Worm (Caenorhabditis elegans) whole organism, late embryonic: ENCODE data around the gene tdo-2.

Source experiments
- C08G9.2 ChIP-seq: sonication (generic microtip); optimal IDR thresholded peaks from 2 replicates; lab custom pipeline; 2016; ENCODE audit warnings: mild to moderate bottlenecking, missing genetic modification characterization, moderate library complexity, missing compliant biosample characterization
- K02D7.2 ChIP-seq: sonication (generic microtip); optimal IDR thresholded peaks from 2 replicates; lab custom pipeline; 2017; ENCODE audit warnings: mild to moderate bottlenecking, missing genetic modification characterization, missing compliant biosample characterization
- K09A11.1 ChIP-seq: sonication (generic microtip); optimal IDR thresholded peaks from 2 replicates; lab custom pipeline; 2017; ENCODE audit warnings: antibody characterized with exemption, mild to moderate bottlenecking, missing genetic modification characterization, missing compliant biosample characterization; ENCODE audit not compliant: insufficient read depth
- ama-1 ChIP-seq: fragments of 150-350 bp; optimal IDR thresholded peaks from 2 replicates; lab custom pipeline; 2014
- ceh-14 ChIP-seq: sonication (generic microtip); optimal IDR thresholded peaks from 2 replicates; lab custom pipeline; 2016; ENCODE audit warnings: missing genotype, missing genetic modification characterization, missing compliant biosample characterization
- ceh-19 ChIP-seq: fragments of 200-800 bp; sonication (Bioruptor generic); optimal IDR thresholded peaks from 2 replicates; lab custom pipeline; 2018; ENCODE audit warnings: mild to moderate bottlenecking, missing genetic modification characterization, missing compliant biosample characterization
- ceh-2 ChIP-seq: sonication (generic microtip); optimal IDR thresholded peaks from 2 replicates; lab custom pipeline; 2016; ENCODE audit warnings: missing genotype, missing genetic modification characterization, missing compliant biosample characterization
- ceh-24 ChIP-seq: sonication (generic microtip); optimal IDR thresholded peaks from 2 replicates; lab custom pipeline; 2016; ENCODE audit warnings: mild to moderate bottlenecking, missing genetic modification characterization, missing compliant biosample characterization
- ceh-31 ChIP-seq: sonication (generic microtip); optimal IDR thresholded peaks from 2 replicates; lab custom pipeline; 2016; ENCODE audit warnings: missing genetic modification characterization, missing compliant biosample characterization
- ceh-45 ChIP-seq: fragments of 200-800 bp; sonication (Bioruptor generic); IDR thresholded peaks from 2 replicates; pipeline ENCODE4 v1.3.6; 2022; ENCODE audit warnings: missing genetic modification reagents, missing genetic modification characterization, missing compliant biosample characterization
- ceh-48 ChIP-seq: sonication (generic microtip); optimal IDR thresholded peaks from 2 replicates; lab custom pipeline; 2016; ENCODE audit warnings: missing genetic modification characterization, inconsistent platforms, missing compliant biosample characterization
- ceh-6 ChIP-seq: fragments of 200-800 bp; sonication (Bioruptor generic); optimal IDR thresholded peaks from 2 replicates; lab custom pipeline; 2018; ENCODE audit warnings: mild to moderate bottlenecking, missing genetic modification characterization, missing compliant biosample characterization
- dmd-4 ChIP-seq: sonication (generic microtip); optimal IDR thresholded peaks from 2 replicates; lab custom pipeline; 2016; ENCODE audit warnings: borderline replicate concordance, missing genetic modification characterization, missing compliant biosample characterization
- elt-2 ChIP-seq: sonication (generic microtip); optimal IDR thresholded peaks from 2 replicates; lab custom pipeline; 2016; ENCODE audit warnings: missing genetic modification reagents, missing genetic modification characterization, missing compliant biosample characterization
- eyg-1 ChIP-seq: sonication (generic microtip); optimal IDR thresholded peaks from 2 replicates; lab custom pipeline; 2016; ENCODE audit warnings: missing genotype, missing genetic modification characterization, missing compliant biosample characterization
- fkh-10 ChIP-seq: fragments of 150-350 bp; optimal IDR thresholded peaks from 2 replicates; lab custom pipeline; 2014; ENCODE audit warnings: missing biosample characterization, missing genetic modification reagents, missing genetic modification characterization
- fkh-6 ChIP-seq: sonication (generic microtip); optimal IDR thresholded peaks from 2 replicates; lab custom pipeline; 2016; ENCODE audit warnings: missing genetic modification characterization, missing compliant biosample characterization
- hlh-13 ChIP-seq: fragments of 200-800 bp; sonication (Bioruptor generic); optimal IDR thresholded peaks from 2 replicates; lab custom pipeline; 2018; ENCODE audit warnings: mild to moderate bottlenecking, missing genetic modification characterization, missing compliant biosample characterization
- hlh-30 ChIP-seq: sonication (generic microtip); optimal IDR thresholded peaks from 2 replicates; lab custom pipeline; 2017; ENCODE audit warnings: antibody characterized with exemption, missing genetic modification characterization, missing compliant biosample characterization; ENCODE audit not compliant: insufficient read depth
- hlh-8 ChIP-seq: sonication (generic microtip); optimal IDR thresholded peaks from 2 replicates; lab custom pipeline; 2016; ENCODE audit warnings: missing genotype, missing genetic modification characterization, missing compliant biosample characterization
- mec-3 ChIP-seq: sonication (generic microtip); optimal IDR thresholded peaks from 2 replicates; lab custom pipeline; 2016; ENCODE audit warnings: borderline replicate concordance, missing genetic modification characterization, missing compliant biosample characterization
- nfya-1 ChIP-seq: sonication (generic microtip); optimal IDR thresholded peaks from 2 replicates; lab custom pipeline; 2017; ENCODE audit warnings: missing genetic modification characterization, mild to moderate bottlenecking, missing compliant biosample characterization, antibody characterized with exemption, moderate library complexity
- nhr-11 ChIP-seq: fragments of 150-350 bp; optimal IDR thresholded peaks from 2 replicates; lab custom pipeline; 2014; ENCODE audit warnings: missing biosample characterization, missing genetic modification characterization
- nhr-232 ChIP-seq: sonication (generic microtip); optimal IDR thresholded peaks from 2 replicates; lab custom pipeline; 2016; ENCODE audit warnings: missing genetic modification characterization, missing compliant biosample characterization
- odd-2 ChIP-seq: sonication (generic microtip); optimal IDR thresholded peaks from 2 replicates; lab custom pipeline; 2017; ENCODE audit warnings: antibody characterized with exemption, mild to moderate bottlenecking, missing genetic modification characterization, missing compliant biosample characterization
- pag-3 ChIP-seq: sonication (generic microtip); optimal IDR thresholded peaks from 2 replicates; lab custom pipeline; 2016; ENCODE audit warnings: missing compliant biosample characterization, missing genetic modification characterization, borderline replicate concordance
- pat-9 ChIP-seq: fragments of 200-800 bp; sonication (Bioruptor generic); optimal IDR thresholded peaks from 2 replicates; lab custom pipeline; 2018; ENCODE audit warnings: mild to moderate bottlenecking, missing genetic modification characterization, moderate library complexity, missing compliant biosample characterization
- pha-4 ChIP-seq: fragments of 150-350 bp; optimal IDR thresholded peaks from 2 replicates; lab custom pipeline; 2018; ENCODE audit warnings: missing biosample characterization, missing genetic modification reagents, missing genetic modification characterization
- pqm-1 ChIP-seq: sonication (generic microtip); optimal IDR thresholded peaks from 2 replicates; lab custom pipeline; 2016; ENCODE audit warnings: missing genetic modification characterization, missing compliant biosample characterization
- ref-2 ChIP-seq: sonication (generic microtip); optimal IDR thresholded peaks from 2 replicates; lab custom pipeline; 2016; ENCODE audit warnings: missing genetic modification characterization, missing compliant biosample characterization
- sox-2 ChIP-seq: fragments of 200-800 bp; sonication (Bioruptor generic); IDR thresholded peaks from 2 replicates; pipeline ENCODE4 v1.3.6; 2022; ENCODE audit warnings: missing genetic modification reagents, missing genetic modification characterization, missing compliant biosample characterization
- syd-9 ChIP-seq: sonication (generic microtip); optimal IDR thresholded peaks from 2 replicates; lab custom pipeline; 2016; ENCODE audit warnings: mild to moderate bottlenecking, missing genetic modification characterization, moderate library complexity, missing compliant biosample characterization
- tbx-2 ChIP-seq: sonication (generic microtip); optimal IDR thresholded peaks from 2 replicates; lab custom pipeline; 2016; ENCODE audit warnings: missing genetic modification characterization, missing compliant biosample characterization
- unc-3 ChIP-seq, 2 experiments: fragments of 200-800 bp in 1 of 2; sonication (Bioruptor generic) in 1 of 2; sonication (generic microtip) in 1 of 2; conservative IDR thresholded peaks in 1 of 2; optimal IDR thresholded peaks in 1 of 2; 2 replicates each; pipeline versions ENCODE4 v1.3.6 to Lab custom; 2016 to 2022; ENCODE audit warnings: missing compliant biosample characterization in 2 of 2, missing genetic modification characterization in 2 of 2, missing genetic modification reagents in 1 of 2
- unc-55 ChIP-seq: sonication (generic microtip); optimal IDR thresholded peaks from 2 replicates; lab custom pipeline; 2017; ENCODE audit warnings: missing biosample characterization, missing genetic modification reagents, missing genetic modification characterization

The tdo-2 gene

ce11 chrIII:5882823-5883222 is 36.9 kb downstream of the tdo-2 start, which contains the start of gene F01F1.14:
Gene F01F1.14, minus strand, starts transcription at chrIII:5882923.
- TF ChIP-seq sox-2 (no peak), fkh-6 (tag; lab: Kevin White, UChicago) (no peak), dmd-4 (tag; lab: Kevin White, UChicago) (no peak), pat-9 (no peak), ceh-2 (tag; lab: Kevin White, UChicago) (no peak), tbx-2 (tag; lab: Kevin White, UChicago) (no peak)

DNA sequence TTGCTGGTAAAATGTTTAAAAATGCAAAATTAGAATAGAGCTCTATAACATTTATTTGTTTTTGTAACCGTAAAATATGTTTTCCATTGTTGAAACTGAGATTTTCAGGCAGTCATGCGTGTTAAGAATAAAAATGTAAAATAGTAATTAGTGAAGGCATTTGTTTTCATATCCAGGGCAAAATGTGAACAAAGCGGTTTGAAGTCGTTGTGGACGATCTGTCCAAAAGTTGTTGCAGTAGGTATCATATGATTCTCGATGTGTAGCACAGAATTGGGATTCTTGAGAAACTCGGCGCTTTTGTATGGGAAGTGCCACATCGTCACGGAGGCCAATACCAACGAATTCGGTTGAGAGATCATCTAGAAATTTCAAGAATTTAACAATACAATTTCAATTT is 37.5 kb downstream of the tdo-2 start:
- TF ChIP-seq C08G9.2 (tag; lab: Kevin White, UChicago) (no peak), pag-3 (tag; lab: Kevin White, UChicago) (no peak), ama-1 (lab: Kevin White, UChicago) (peak; percentile 0)

DNA sequence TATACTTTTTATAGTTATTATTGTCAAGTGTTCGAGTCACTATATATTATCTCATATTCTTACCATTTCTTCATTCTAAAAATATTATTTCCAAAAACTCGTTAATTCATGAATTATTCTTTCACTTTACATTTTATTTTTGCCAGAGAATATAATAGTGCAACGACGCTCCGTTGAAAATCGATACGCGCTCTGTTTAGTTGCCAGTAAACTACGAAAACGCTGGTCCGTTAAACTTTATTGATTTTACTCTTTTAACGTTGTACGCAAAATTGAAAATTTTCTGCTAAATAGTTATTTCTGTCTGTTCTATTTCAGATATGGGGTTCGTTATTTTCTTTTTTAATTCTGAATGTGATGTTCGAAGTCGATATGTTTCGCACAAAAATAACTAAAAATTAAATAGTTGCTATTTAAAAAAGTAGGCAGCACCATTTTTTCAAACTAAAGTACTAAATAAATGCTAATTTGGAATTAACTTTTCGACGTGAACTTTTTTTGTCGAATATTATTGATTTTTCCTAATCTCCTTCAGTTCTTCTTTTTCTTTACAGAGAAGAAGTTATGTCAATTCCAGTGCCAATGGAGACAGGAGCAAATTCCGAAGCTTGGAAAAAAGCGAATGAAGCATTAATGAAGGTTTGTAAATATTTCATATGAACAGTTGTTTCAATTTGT is 40.3 kb downstream of the tdo-2 start, which contains the start of gene hpo-10:
Gene hpo-10 (plus strand): TSS at position 199 of the 678 bp plus-strand sequence.
- TF ChIP-seq nfya-1 (tag; lab: Kevin White, UChicago) (peak; percentile 18), unc-55 (GFP tag; lab: Kevin White, UChicago) (no peak), hlh-13 (GFP tag; lab: Kevin White, UChicago) (no peak), ceh-48 (tag; lab: Kevin White, UChicago) (peak; percentile 93), ceh-31 (tag; lab: Kevin White, UChicago) (peak; percentile 13), ceh-14 (tag; lab: Kevin White, UChicago) (no peak)

DNA sequence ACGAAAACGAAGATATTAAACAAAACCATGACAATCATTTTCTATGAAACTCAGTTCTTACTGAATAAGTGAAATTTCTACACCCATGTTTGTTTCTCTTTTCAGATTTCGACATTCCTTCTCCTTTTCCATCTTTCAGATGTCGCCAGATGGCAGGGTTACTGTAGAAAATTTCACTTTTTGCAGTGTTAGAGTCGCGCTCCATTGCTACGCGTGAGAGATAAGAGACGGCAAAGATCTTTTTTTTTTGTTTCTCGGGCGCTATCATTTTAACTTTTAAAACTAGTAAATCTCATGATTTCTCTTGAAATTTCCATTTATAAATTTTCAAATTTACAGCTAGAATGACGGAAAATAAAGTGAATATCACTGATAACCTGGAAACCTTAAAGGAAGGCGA is 41.5 kb downstream of the tdo-2 start, which contains the start of the genes mig-21 and F01F1.2:
Gene mig-21 (minus strand): TSS at position 166 of the 400 bp plus-strand sequence.
Gene F01F1.2 (plus strand): TSS at position 340 of the 400 bp plus-strand sequence.
- TF ChIP-seq ceh-6 (no peak), odd-2 (tag; lab: Kevin White, UChicago) (no peak), hlh-30 (tag; lab: Kevin White, UChicago) (no peak), K02D7.2 (no peak), ceh-19 (GFP tag; lab: Kevin White, UChicago) (no peak), K09A11.1 (tag; lab: Kevin White, UChicago) (no peak)

DNA sequence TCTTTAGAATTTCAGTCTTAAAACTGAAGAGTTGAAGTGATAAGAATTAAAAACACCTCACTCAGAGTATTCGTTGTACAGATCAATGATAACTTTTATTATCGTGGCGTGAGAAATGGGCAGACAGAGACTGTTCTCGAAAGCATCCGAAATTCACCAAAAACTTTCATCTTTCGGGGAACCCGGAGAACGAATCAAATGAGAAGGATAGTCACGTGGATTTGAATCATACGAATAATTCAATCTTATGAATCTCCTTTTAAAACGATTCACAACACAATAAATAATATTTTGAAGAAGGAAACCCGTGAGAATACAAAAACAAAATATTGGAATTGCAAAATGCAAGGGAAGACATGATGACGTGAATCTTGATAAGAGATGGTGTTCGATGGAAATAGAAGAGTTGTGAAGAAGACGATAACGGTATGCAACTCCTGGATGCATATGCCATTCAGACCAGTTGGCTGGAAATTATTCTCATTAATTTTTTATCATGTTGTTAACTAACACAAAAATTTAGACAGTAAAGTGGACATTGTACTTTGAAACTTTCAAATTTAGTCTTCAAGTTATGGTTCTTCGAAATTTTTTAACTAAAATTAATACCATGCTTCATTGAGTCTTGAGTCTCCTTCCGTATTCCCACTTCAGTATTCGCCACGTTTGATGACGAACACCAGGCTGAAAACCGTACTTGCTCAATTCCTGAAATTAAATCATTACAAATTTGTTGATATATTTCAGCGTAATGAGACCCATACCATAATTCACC is 42.7 kb downstream of the tdo-2 start:
- TF ChIP-seq elt-2 (tag; lab: Kevin White, UChicago) (peak; percentile 13), odd-2 (tag; lab: Kevin White, UChicago) (no peak)

ce11 chrIII:5876140-5876675 is 43.5 kb downstream of the tdo-2 start, which contains the start of gene aldo-2:
Gene aldo-2, minus strand, starts transcription at chrIII:5876625.
- TF ChIP-seq ceh-45 (no peak), syd-9 (tag; lab: Kevin White, UChicago) (no peak), ceh-24 (tag; lab: Kevin White, UChicago) (no peak), hlh-8 (tag; lab: Kevin White, UChicago) (no peak), nhr-232 (tag; lab: Kevin White, UChicago) (no peak), eyg-1 (tag; lab: Kevin White, UChicago) (no peak), ceh-6 (no peak), unc-3 (GFP tag; conservative IDR thresholded peaks at IDR 0.05; lab: Robert Waterston, UW) (no peak), unc-3 (tag; optimal IDR thresholded peaks at IDR 0.05; lab: Kevin White, UChicago) (no peak), ceh-2 (tag; lab: Kevin White, UChicago) (no peak), ref-2 (tag; lab: Kevin White, UChicago) (no peak), pha-4 (no peak), pqm-1 (no peak), ceh-19 (GFP tag; lab: Kevin White, UChicago) (no peak), sox-2 (no peak), nhr-11 (no peak), ama-1 (lab: Kevin White, UChicago) (no peak), fkh-10 (GFP tag; lab: Kevin White, UChicago) (no peak), mec-3 (tag; lab: Kevin White, UChicago) (no peak)
- TF ChIP-seq, all 69 proteins: peak for 0
